Fruit fly (Drosophila melanogaster): ENCODE measurements around the gene CG11122.

dm6 chrX:11137566-11138186, 13.2 kb upstream of the CG11122 start, which contains the start of gene CDK2AP1:
- TF ChIP-seq kay (GFP tag; optimal IDR thresholded peaks at IDR 0.05) (no peak), z (GFP tag; IDR thresholded peaks at IDR 0.05) (no peak), Xbp1 (GFP tag; optimal IDR thresholded peaks at IDR 0.05) (peak; percentile 32), peb (GFP tag; IDR thresholded peaks at IDR 0.05) (no peak), Eip74EF (GFP tag; optimal IDR thresholded peaks at IDR 0.05) (peak in 1 of 2 experiments; percentile 40), ase (GFP tag; IDR thresholded peaks at IDR 0.05) (no peak), pnt (GFP tag; optimal IDR thresholded peaks at IDR 0.05) (peak; percentile 50)

All from whole organism, embryonic.